Worm (Caenorhabditis elegans) whole organism, L4/young adult: Measurements from ENCODE around the gene C08F11.17.

Experiments
- dao-5 ChIP-seq: sonication (generic microtip); optimal IDR thresholded peaks from 2 replicates; lab custom pipeline; 2016; ENCODE audit warnings: missing genotype, missing genetic modification characterization, moderate library complexity, missing compliant biosample characterization
- him-1 ChIP-seq: sonication (generic microtip); optimal IDR thresholded peaks from 2 replicates; lab custom pipeline; 2016; ENCODE audit warnings: missing genotype, missing genetic modification reagents, missing genetic modification characterization, missing compliant biosample characterization

ce11 chrIV:13626469-13626868 lies 23.7 kb downstream of the C08F11.17 start, which contains the start of gene sru-21:
- TF ChIP-seq dao-5 (tag; lab: Kevin White, UChicago) (no peak), him-1 (no peak)
